Fruit fly (Drosophila melanogaster) whole organism, prepupa: ENCODE measurements around the gene CG5897.

Experiments used
- CG11762 ChIP-seq: fragments of 200-800 bp; sonication (Bioruptor generic); optimal IDR thresholded peaks from 3 replicates; lab custom pipeline; 2016; ENCODE audit warnings: missing biosample characterization, missing genetic modification characterization; ENCODE audit not compliant: insufficient read depth
- CG1621 ChIP-seq: fragments of 200-800 bp; sonication (Bioruptor generic); optimal IDR thresholded peaks from 3 replicates; lab custom pipeline; 2018; ENCODE audit warnings: missing biosample characterization, mild to moderate bottlenecking, missing genetic modification characterization
- CG16779 ChIP-seq: fragments of 200-800 bp; sonication (Bioruptor generic); optimal IDR thresholded peaks from 3 replicates; lab custom pipeline; 2017; ENCODE audit warnings: missing biosample characterization, mild to moderate bottlenecking, missing genetic modification characterization
- CG6276 ChIP-seq: fragments of 200-800 bp; sonication (Bioruptor generic); optimal IDR thresholded peaks from 2 replicates; lab custom pipeline; 2017; ENCODE audit warnings: missing biosample characterization, mild to moderate bottlenecking, missing genetic modification characterization
- CG6854 ChIP-seq: fragments of 200-800 bp; sonication (Bioruptor generic); optimal IDR thresholded peaks from 2 replicates; lab custom pipeline; 2017; ENCODE audit warnings: missing biosample characterization, mild to moderate bottlenecking, missing genetic modification characterization
- dac ChIP-seq: fragments of 200-800 bp; sonication (Bioruptor generic); optimal IDR thresholded peaks from 2 replicates; lab custom pipeline; 2017; ENCODE audit warnings: missing biosample characterization, mild to moderate bottlenecking, missing genetic modification characterization
- fd59A ChIP-seq: fragments of 200-800 bp; sonication (Bioruptor generic); optimal IDR thresholded peaks from 2 replicates; lab custom pipeline; 2017; ENCODE audit warnings: missing biosample characterization, mild to moderate bottlenecking, missing genetic modification characterization, missing genetic modification reagents
- pdm3 ChIP-seq: fragments of 200-800 bp; sonication (Bioruptor generic); optimal IDR thresholded peaks from 3 replicates; lab custom pipeline; 2016; ENCODE audit warnings: missing biosample characterization, missing genetic modification characterization
- topi ChIP-seq: fragments of 200-800 bp; sonication (Bioruptor generic); optimal IDR thresholded peaks from 3 replicates; lab custom pipeline; 2016; ENCODE audit warnings: missing biosample characterization, missing genetic modification characterization

DNA sequence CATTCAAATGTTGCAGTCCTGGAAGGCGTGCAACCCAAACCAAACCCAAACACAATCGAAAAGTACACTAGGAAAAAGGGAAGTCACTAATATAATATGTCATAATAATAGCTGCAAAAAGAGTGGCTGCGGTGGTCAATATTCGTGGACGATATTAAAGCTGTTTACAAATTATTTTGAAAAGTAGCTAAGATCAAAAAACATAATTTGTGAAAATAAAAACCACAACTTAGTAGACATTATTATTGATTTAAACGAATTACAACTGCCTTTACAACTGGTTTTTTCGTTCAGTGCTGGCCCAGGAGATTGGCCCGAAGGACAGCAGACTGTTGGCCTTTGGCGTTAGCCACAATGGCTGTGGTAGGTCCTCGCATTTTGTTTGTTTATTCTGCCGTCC is 30.1 kb downstream of the CG5897 start:
- no peak for TF ChIP-seq CG11762 (GFP tag; lab: Kevin White, UChicago)
- no peak for TF ChIP-seq topi (GFP tag; lab: Kevin White, UChicago)
- TF ChIP-seq CG1621 (tag; lab: Kevin White, UChicago) = no peak
- TF ChIP-seq fd59A = no peak
- no peak for TF ChIP-seq pdm3 (GFP tag; lab: Kevin White, UChicago)
- TF ChIP-seq CG16779 (tag; lab: Kevin White, UChicago) = no peak
- TF ChIP-seq CG6276 = no peak
- TF ChIP-seq dac (GFP tag; lab: Kevin White, UChicago) = no peak
- no peak for TF ChIP-seq CG6854 (GFP tag; lab: Kevin White, UChicago)
